Fruit fly (Drosophila melanogaster): ENCODE results near the gene CG11345.
A peak's percentile ranks its signal among the peaks of the same experiment; 100 is the strongest.

Gene CG11345

dm6 chr3L:4480764-4481163, 22.8 kb upstream of the CG11345 start (continued):
- TF ChIP-seq dimm (GFP tag; IDR thresholded peaks at IDR 0.05) (0 out of 2 replicates have a peak, but pooled peaks have one; percentile 8), Lim3 (GFP tag; IDR thresholded peaks at IDR 0.05) (no peak), CG1233 (GFP tag; optimal IDR thresholded peaks at IDR 0.05) (no peak), CG14441 (GFP tag; IDR thresholded peaks at IDR 0.05) (0 out of 2 replicates have a peak, but pooled peaks have one; percentile 5), Deaf1 (tag; optimal IDR thresholded peaks at IDR 0.05) (no peak), GATAe (GFP tag; conservative IDR thresholded peaks at IDR 0.05) (no peak), Xrp1 (GFP tag; IDR thresholded peaks at IDR 0.05) (no peak), Elba2 (GFP tag; optimal IDR thresholded peaks at IDR 0.05) (no peak), sob (GFP tag; IDR thresholded peaks at IDR 0.05) (0 out of 2 replicates have a peak, but pooled peaks have one; percentile 9), pb (GFP tag; optimal IDR thresholded peaks at IDR 0.05) (no peak), Aef1 (GFP tag; IDR thresholded peaks at IDR 0.05) (0 out of 3 replicates have a peak, but pooled peaks have one; percentile 10), Hr78 (GFP tag; optimal IDR thresholded peaks at IDR 0.05) (no peak), CG33557 (GFP tag; optimal IDR thresholded peaks at IDR 0.05) (no peak), mld (GFP tag; IDR thresholded peaks at IDR 0.05; ENCODE audit: partially characterized antibody) (0 out of 3 replicates have a peak, but pooled peaks have one; percentile 36), MESR4 (GFP tag; optimal IDR thresholded peaks at IDR 0.05) (no peak), klu (GFP tag; IDR thresholded peaks at IDR 0.05) (peak; percentile 46; the same call in 1 of the 2 replicates), HHEX (GFP tag; optimal IDR thresholded peaks at IDR 0.05) (no peak), gsb (GFP tag; IDR thresholded peaks at IDR 0.05) (0 out of 2 replicates have a peak, but pooled peaks have one; percentile 16), CG10321 (GFP tag; IDR thresholded peaks at IDR 0.05) (no peak)

DNA sequence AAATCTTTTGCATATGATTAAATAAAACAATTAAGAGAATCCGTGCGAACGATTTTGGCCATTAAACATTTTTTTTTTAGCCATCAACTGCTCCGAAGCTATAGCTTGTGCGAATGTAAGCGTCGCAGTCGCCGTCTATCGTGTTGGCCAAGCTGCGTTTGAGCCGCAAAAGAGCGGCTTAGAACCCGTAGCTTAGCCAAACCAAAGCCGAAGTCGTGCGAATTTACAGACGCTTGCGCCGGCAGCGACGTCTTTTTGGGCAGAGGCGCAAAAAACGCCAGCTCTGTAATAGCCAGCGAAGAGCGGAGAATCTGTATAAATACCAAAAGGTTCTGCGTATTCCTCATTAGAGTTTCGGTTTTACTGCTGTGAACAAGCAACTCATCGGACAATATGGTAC, 22.0 kb upstream of the CG11345 start, which contains the start of gene CG7465:
TSS of gene CG7465 (plus strand) at position 346 of the 400 bp plus-strand sequence.
- TF ChIP-seq ERR (GFP tag; optimal IDR thresholded peaks at IDR 0.05) = no peak
- TF ChIP-seq CG11456 (GFP tag; IDR thresholded peaks at IDR 0.05) = no peak
- TF ChIP-seq Xrp1 (GFP tag; IDR thresholded peaks at IDR 0.05) = no peak
- TF ChIP-seq CG6175 (GFP tag; IDR thresholded peaks at IDR 0.05) = no peak
- TF ChIP-seq Adf1 (GFP tag; IDR thresholded peaks at IDR 0.05) = peak; percentile 54; the same call in 1 of the 2 replicates
- no peak for TF ChIP-seq kni (GFP tag; optimal IDR thresholded peaks at IDR 0.05)
- no peak for TF ChIP-seq cwo (GFP tag; optimal IDR thresholded peaks at IDR 0.05)
- peak; percentile 68 for TF ChIP-seq abd-A (tag; optimal IDR thresholded peaks at IDR 0.05)
- TF ChIP-seq lola (GFP tag; optimal IDR thresholded peaks at IDR 0.05) = no peak
- no peak for TF ChIP-seq gce (GFP tag; IDR thresholded peaks at IDR 0.05)
- no peak for TF ChIP-seq Asciz (GFP tag; optimal IDR thresholded peaks at IDR 0.05)
- TF ChIP-seq chinmo (GFP tag; IDR thresholded peaks at IDR 0.05; ENCODE audit: partially characterized antibody) = peak; percentile 64; the same call in 1 of the 4 replicates
- TF ChIP-seq HLHmδ (GFP tag; optimal IDR thresholded peaks at IDR 0.05) = no peak
- no peak for TF ChIP-seq Sry-β (GFP tag; optimal IDR thresholded peaks at IDR 0.05)
- peak; percentile 27 for TF ChIP-seq CG13894 (tag; optimal IDR thresholded peaks at IDR 0.05)
- TF ChIP-seq vnd (GFP tag; IDR thresholded peaks at IDR 0.05; ENCODE audit: partially characterized antibody) = no peak
- TF ChIP-seq Meics (GFP tag; optimal IDR thresholded peaks at IDR 0.05) = no peak
- no peak for TF ChIP-seq CG8924 (tag; optimal IDR thresholded peaks at IDR 0.05)
- no peak for TF ChIP-seq az2 (GFP tag; optimal IDR thresholded peaks at IDR 0.05)
- no peak for TF ChIP-seq Drgx (GFP tag; IDR thresholded peaks at IDR 0.05)
- TF ChIP-seq Chrac-16 (GFP tag; optimal IDR thresholded peaks at IDR 0.05) = no peak
